Worm (Caenorhabditis elegans): ENCODE results near the gene Y57G11C.1147.

Gene Y57G11C.1147

DNA sequence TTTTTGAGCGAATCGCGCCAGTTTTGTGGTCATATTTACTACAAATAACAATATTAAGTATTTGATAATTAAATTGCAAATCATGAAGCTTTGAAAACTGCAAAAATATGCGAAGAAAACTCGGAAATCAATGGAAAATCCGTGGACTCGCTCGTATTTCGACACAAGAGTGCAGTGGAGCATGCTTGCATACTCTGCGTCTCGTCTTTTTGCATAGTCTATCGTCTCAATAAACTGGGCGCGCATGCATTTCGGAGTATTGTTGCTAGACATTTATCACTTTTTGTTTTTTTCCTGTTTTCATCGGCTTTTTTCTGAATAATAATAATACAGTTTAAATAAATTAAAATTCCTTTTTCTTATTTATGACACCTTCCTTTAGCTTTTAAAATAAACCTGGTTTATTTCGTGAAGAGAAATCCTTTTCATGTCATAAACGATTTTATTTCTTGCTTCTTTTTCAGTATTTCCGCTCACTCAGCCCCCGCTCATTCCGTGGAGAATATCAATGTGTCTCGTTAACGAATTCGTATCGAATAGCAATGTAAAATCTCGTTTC lies 29.5 kb downstream of the Y57G11C.1147 start, which contains the start of the genes mrps-7 and Y57G11C.3 (continued):
- TF ChIP-seq madf-2 (tag; optimal IDR thresholded peaks at IDR 0.05) (peak; percentile 15), K02D7.2 (tag; optimal IDR thresholded peaks at IDR 0.05) (no peak), gmeb-2 (tag; optimal IDR thresholded peaks at IDR 0.05) (no peak), ceh-34 (tag; optimal IDR thresholded peaks at IDR 0.05) (peak; percentile 30), fkh-10 (GFP tag; optimal IDR thresholded peaks at IDR 0.05) (no peak), pros-1 (tag; optimal IDR thresholded peaks at IDR 0.05) (peak; percentile 19), hlh-8 (tag; optimal IDR thresholded peaks at IDR 0.05) (no peak), elt-4 (tag; optimal IDR thresholded peaks at IDR 0.05) (no peak), npax-4 (tag; optimal IDR thresholded peaks at IDR 0.05) (no peak), sox-2 (GFP tag; IDR thresholded peaks at IDR 0.05) (no peak), T23F11.4 (GFP tag; optimal IDR thresholded peaks at IDR 0.05) (no peak), hlh-15 (tag; optimal IDR thresholded peaks at IDR 0.05) (no peak), C08G9.2 (tag; optimal IDR thresholded peaks at IDR 0.05) (no peak), ahr-1 (tag; optimal IDR thresholded peaks at IDR 0.05) (no peak), nhr-232 (tag; optimal IDR thresholded peaks at IDR 0.05) (no peak), hlh-13 (GFP tag; optimal IDR thresholded peaks at IDR 0.05) (no peak)

DNA sequence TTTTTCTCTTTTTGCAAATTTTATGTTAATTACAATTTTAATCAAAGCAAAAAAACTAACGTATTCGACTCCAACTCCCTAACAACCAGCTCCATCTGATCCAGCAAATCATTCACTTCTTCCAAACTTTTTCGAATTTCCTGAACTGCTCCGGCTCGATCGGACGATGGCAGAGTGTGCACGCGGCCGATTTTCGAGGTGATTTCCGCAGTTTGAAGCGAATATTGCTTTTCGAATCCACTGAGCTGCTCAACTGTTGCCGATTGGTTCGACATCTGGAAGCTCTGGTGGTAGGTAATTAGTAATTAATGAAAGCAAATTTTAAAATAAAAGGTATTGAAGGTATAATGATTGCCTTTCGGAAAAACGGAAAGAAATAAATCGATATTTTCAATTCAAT lies 30.9 kb downstream of the Y57G11C.1147 start, which contains the start of gene vti-1:
TSS of gene vti-1 (minus strand) at position 284 of the 400 bp plus-strand sequence.
- no peak for TF ChIP-seq ceh-19 (GFP tag; optimal IDR thresholded peaks at IDR 0.05)
- TF ChIP-seq unc-3 (GFP tag; conservative IDR thresholded peaks at IDR 0.05): no peak
- TF ChIP-seq unc-3 (tag; optimal IDR thresholded peaks at IDR 0.05): no peak
- TF ChIP-seq ceh-24 (tag; optimal IDR thresholded peaks at IDR 0.05): no peak
- no peak for TF ChIP-seq madf-2 (tag; optimal IDR thresholded peaks at IDR 0.05)
- TF ChIP-seq ceh-18 (tag; optimal IDR thresholded peaks at IDR 0.05): no peak
- TF ChIP-seq pat-9 (tag; optimal IDR thresholded peaks at IDR 0.05): no peak
- TF ChIP-seq ahr-1 (tag; optimal IDR thresholded peaks at IDR 0.05): no peak
- TF ChIP-seq odd-2 (tag; optimal IDR thresholded peaks at IDR 0.05): no peak
- no peak for TF ChIP-seq ceh-34 (tag; optimal IDR thresholded peaks at IDR 0.05)
- TF ChIP-seq pqm-1 (tag; optimal IDR thresholded peaks at IDR 0.05): no peak
- TF ChIP-seq ceh-9 (tag; optimal IDR thresholded peaks at IDR 0.05): no peak
- TF ChIP-seq dve-1 (tag; optimal IDR thresholded peaks at IDR 0.05): no peak
- no peak for TF ChIP-seq lim-6 (tag; optimal IDR thresholded peaks at IDR 0.05)
- no peak for TF ChIP-seq ceh-31 (tag; optimal IDR thresholded peaks at IDR 0.05)
- TF ChIP-seq zip-5 (tag; optimal IDR thresholded peaks at IDR 0.05): no peak
- TF ChIP-seq ceh-14 (tag; optimal IDR thresholded peaks at IDR 0.05): no peak
- TF ChIP-seq Y22D7AL.16 (tag; optimal IDR thresholded peaks at IDR 0.05): no peak
- no peak for TF ChIP-seq F13H6.1 (tag; optimal IDR thresholded peaks at IDR 0.05)
- TF ChIP-seq ets-4 (tag; optimal IDR thresholded peaks at IDR 0.05): no peak
- no peak for TF ChIP-seq fkh-10 (GFP tag; optimal IDR thresholded peaks at IDR 0.05)

DNA sequence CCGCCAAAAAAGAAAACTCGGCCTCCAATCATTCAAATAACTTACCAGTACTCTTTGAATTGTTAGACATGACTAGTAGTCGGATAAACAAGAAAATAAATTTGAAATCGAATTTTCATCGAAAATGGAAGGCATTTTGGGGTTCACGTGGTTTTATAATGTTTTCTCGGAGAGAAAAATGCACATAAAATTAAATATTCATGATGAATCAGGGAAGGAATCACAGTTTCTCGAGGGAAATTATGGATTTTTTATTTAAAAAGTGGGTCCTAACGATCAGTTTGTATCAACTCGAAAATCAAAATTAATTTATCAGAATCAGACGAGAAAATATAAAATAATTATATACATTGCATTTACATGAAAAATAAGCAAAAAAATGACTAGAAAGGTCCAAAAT lies 32.0 kb downstream of the Y57G11C.1147 start, which contains the start of gene Y57G11C.5:
TSS of gene Y57G11C.5 (minus strand) at position 101 of the 400 bp plus-strand sequence.
- TF ChIP-seq ceh-6 (GFP tag; optimal IDR thresholded peaks at IDR 0.05) (no peak), madf-2 (tag; optimal IDR thresholded peaks at IDR 0.05) (no peak), ceh-2 (tag; optimal IDR thresholded peaks at IDR 0.05) (no peak), pag-3 (tag; optimal IDR thresholded peaks at IDR 0.05; ENCODE audit: borderline replicate concordance) (no peak), nhr-11 (tag; optimal IDR thresholded peaks at IDR 0.05) (no peak), nhr-232 (tag; optimal IDR thresholded peaks at IDR 0.05) (no peak), ceh-48 (tag; optimal IDR thresholded peaks at IDR 0.05) (no peak), che-1 (tag; optimal IDR thresholded peaks at IDR 0.05) (no peak), ceh-45 (GFP tag; IDR thresholded peaks at IDR 0.05) (no peak), Y22D7AL.16 (tag; optimal IDR thresholded peaks at IDR 0.05) (no peak), eyg-1 (tag; optimal IDR thresholded peaks at IDR 0.05) (no peak), hlh-8 (tag; optimal IDR thresholded peaks at IDR 0.05) (no peak), K09A11.1 (tag; optimal IDR thresholded peaks at IDR 0.05; ENCODE audit: insufficient read depth) (no peak), ceh-9 (tag; optimal IDR thresholded peaks at IDR 0.05) (no peak)
